Fruit fly (Drosophila melanogaster) whole organism, embryonic: ENCODE data around the gene TTLL5.

ENCODE experiments used
- BEAF-32 ChIP-seq: fragments of 200-800 bp; sonication (Bioruptor generic); optimal IDR thresholded peaks from 3 replicates; lab custom pipeline; 2017; ENCODE audit warnings: missing biosample characterization, missing genetic modification characterization, mild to moderate bottlenecking, moderate library complexity, missing genetic modification reagents
- CG10462 ChIP-seq: fragments of 200-800 bp; sonication (Bioruptor generic); optimal IDR thresholded peaks from 2 replicates; lab custom pipeline; 2016; ENCODE audit warnings: missing biosample characterization, missing genetic modification characterization
- CG12071 ChIP-seq: fragments of 200-800 bp; sonication (Bioruptor generic); optimal IDR thresholded peaks from 3 replicates; lab custom pipeline; 2018; ENCODE audit warnings: missing biosample characterization, mild to moderate bottlenecking, missing genetic modification characterization
- CG14050 ChIP-seq: fragments of 200-800 bp; sonication (Bioruptor generic); IDR thresholded peaks from 3 replicates; pipeline ENCODE4 v1.3.6; 2022; ENCODE audit warnings: missing biosample characterization, missing genetic modification characterization
- CG14860 ChIP-seq: fragments of 200-800 bp; sonication (Bioruptor generic); IDR thresholded peaks from 3 replicates; pipeline ENCODE4 v1.3.6; 2022; ENCODE audit warnings: missing biosample characterization, missing genetic modification characterization; ENCODE audit not compliant: partially characterized antibody
- CG1529 ChIP-seq: fragments of 200-800 bp; sonication (Bioruptor generic); optimal IDR thresholded peaks from 3 replicates; lab custom pipeline; 2018; ENCODE audit warnings: missing biosample characterization, missing genetic modification characterization
- CG17186 ChIP-seq: fragments of 200-800 bp; sonication (Bioruptor generic); optimal IDR thresholded peaks from 3 replicates; lab custom pipeline; 2017; ENCODE audit warnings: missing biosample characterization, missing genetic modification reagents, missing genetic modification characterization
- CG2889 ChIP-seq: fragments of 200-800 bp; sonication (Bioruptor generic); IDR thresholded peaks from 3 replicates; pipeline ENCODE4 v1.3.6; 2022; ENCODE audit warnings: missing biosample characterization, missing genetic modification characterization
- CG3065 ChIP-seq: fragments of 200-800 bp; sonication (Bioruptor generic); optimal IDR thresholded peaks from 2 replicates; lab custom pipeline; 2016; ENCODE audit warnings: missing biosample characterization, missing genetic modification characterization
- CG31224 ChIP-seq: fragments of 200-800 bp; sonication (Bioruptor generic); IDR thresholded peaks from 2 replicates; pipeline ENCODE4 v1.3.6; 2022; ENCODE audit warnings: missing biosample characterization, missing genetic modification characterization
- CG31441 ChIP-seq: fragments of 200-800 bp; sonication (Bioruptor generic); IDR thresholded peaks from 2 replicates; pipeline ENCODE4 v1.3.6; 2022; ENCODE audit warnings: missing biosample characterization, missing genetic modification characterization
- CG33213 ChIP-seq: fragments of 200-800 bp; sonication (Bioruptor generic); optimal IDR thresholded peaks from 3 replicates; lab custom pipeline; 2016; ENCODE audit warnings: missing biosample characterization, missing genetic modification characterization
- CG43689 ChIP-seq: fragments of 200-800 bp; sonication (Bioruptor generic); IDR thresholded peaks from 2 replicates; pipeline ENCODE4 v1.3.6; 2022; ENCODE audit warnings: missing biosample characterization, missing genetic modification characterization
- CG7271 ChIP-seq: fragments of 200-800 bp; sonication (Bioruptor generic); optimal IDR thresholded peaks from 2 replicates; lab custom pipeline; 2018; ENCODE audit warnings: missing biosample characterization, mild to moderate bottlenecking, missing genetic modification characterization, moderate library complexity
- CG7556 ChIP-seq: fragments of 200-800 bp; sonication (Bioruptor generic); optimal IDR thresholded peaks from 2 replicates; lab custom pipeline; 2017; ENCODE audit warnings: missing biosample characterization, mild to moderate bottlenecking, missing genetic modification characterization
- CG7963 ChIP-seq: fragments of 200-800 bp; sonication (Bioruptor generic); IDR thresholded peaks from 3 replicates; pipeline ENCODE4 v1.3.6; 2022; ENCODE audit warnings: missing biosample characterization, missing genetic modification characterization; ENCODE audit not compliant: partially characterized antibody
- CG9215 ChIP-seq: fragments of 200-800 bp; sonication (Bioruptor generic); IDR thresholded peaks from 2 replicates; pipeline ENCODE4 v1.3.6; 2022; ENCODE audit warnings: missing biosample characterization, missing genetic modification characterization
- CG9727 ChIP-seq: fragments of 200-800 bp; sonication (Bioruptor generic); optimal IDR thresholded peaks from 3 replicates; lab custom pipeline; 2017; ENCODE audit warnings: missing biosample characterization, mild to moderate bottlenecking, missing genetic modification characterization
- CG9817 ChIP-seq: fragments of 200-800 bp; sonication (Bioruptor generic); optimal IDR thresholded peaks from 2 replicates; lab custom pipeline; 2018; ENCODE audit warnings: missing biosample characterization, mild to moderate bottlenecking, missing genetic modification characterization, moderate library complexity
- CHES-1-like ChIP-seq: fragments of 200-800 bp; sonication (Bioruptor generic); optimal IDR thresholded peaks from 2 replicates; lab custom pipeline; 2016; ENCODE audit warnings: missing biosample characterization, missing genetic modification characterization
- Elba2 ChIP-seq: fragments of 200-800 bp; sonication (Bioruptor generic); optimal IDR thresholded peaks from 3 replicates; lab custom pipeline; 2016; ENCODE audit warnings: missing biosample characterization, missing genetic modification characterization
- Ets97D ChIP-seq: fragments of 200-800 bp; sonication (Bioruptor generic); optimal IDR thresholded peaks from 3 replicates; lab custom pipeline; 2016; ENCODE audit warnings: missing biosample characterization, missing genetic modification characterization
- Gsc ChIP-seq: fragments of 200-800 bp; sonication (Bioruptor generic); IDR thresholded peaks from 2 replicates; pipeline ENCODE4 v1.3.6; 2022; ENCODE audit warnings: missing biosample characterization, missing genetic modification characterization
- Gug ChIP-seq: fragments of 200-800 bp; sonication (Bioruptor generic); IDR thresholded peaks from 4 replicates; pipeline ENCODE4 v1.3.6; 2022; ENCODE audit warnings: missing biosample characterization, missing genetic modification characterization
- HmgZ ChIP-seq: fragments of 200-800 bp; sonication (Bioruptor generic); optimal IDR thresholded peaks from 2 replicates; lab custom pipeline; 2018; ENCODE audit warnings: missing biosample characterization, mild to moderate bottlenecking, missing genetic modification characterization
- Hr78 ChIP-seq, 2 experiments: fragments of 200-800 bp in 1 of 2; fragments of >200 bp in 1 of 2; sonication (Bioruptor generic) in 1 of 2; optimal IDR thresholded peaks; 2 replicates each; lab custom pipeline; 2017 to 2019; ENCODE audit warnings: missing biosample characterization in 2 of 2, missing genetic modification characterization in 2 of 2, mild to moderate bottlenecking in 1 of 2, moderate library complexity in 1 of 2
- Hsf ChIP-seq: fragments of 200-800 bp; sonication (Bioruptor generic); optimal IDR thresholded peaks from 3 replicates; lab custom pipeline; 2016; ENCODE audit warnings: missing biosample characterization, missing genetic modification characterization
- MESR4 ChIP-seq: fragments of 200-800 bp; sonication (Bioruptor generic); optimal IDR thresholded peaks from 2 replicates; lab custom pipeline; 2018; ENCODE audit warnings: missing biosample characterization, mild to moderate bottlenecking, missing genetic modification characterization, moderate library complexity
- Med ChIP-seq: fragments of 200-800 bp; sonication (Bioruptor generic); peaks from one replicate; lab custom pipeline; 2016; ENCODE audit warnings: missing biosample characterization, missing genetic modification characterization, mild to moderate bottlenecking, inconsistent platforms, moderate library complexity
- Meics ChIP-seq: fragments of 200-800 bp; sonication (Bioruptor generic); optimal IDR thresholded peaks from 2 replicates; lab custom pipeline; 2017; ENCODE audit warnings: missing biosample characterization, mild to moderate bottlenecking, missing genetic modification characterization
- Nf-YA ChIP-seq: fragments of 200-800 bp; sonication (Bioruptor generic); IDR thresholded peaks from 2 replicates; pipeline ENCODE4 v1.3.6; 2022; ENCODE audit warnings: missing biosample characterization, missing genetic modification characterization
- Oli ChIP-seq: fragments of 200-800 bp; sonication (Bioruptor generic); optimal IDR thresholded peaks from 2 replicates; lab custom pipeline; 2018; ENCODE audit warnings: missing biosample characterization, mild to moderate bottlenecking, missing genetic modification characterization, moderate library complexity
- ab ChIP-seq: fragments of 200-800 bp; sonication (Bioruptor generic); optimal IDR thresholded peaks from 2 replicates; lab custom pipeline; 2016; ENCODE audit warnings: missing biosample characterization, missing genetic modification characterization
- al ChIP-seq: fragments of 200-800 bp; sonication (Bioruptor generic); IDR thresholded peaks from 2 replicates; pipeline ENCODE4 v1.3.6; 2022; ENCODE audit warnings: missing biosample characterization, missing genetic modification characterization
- ash1 ChIP-seq: fragments of 200-800 bp; sonication (Bioruptor generic); optimal IDR thresholded peaks from 2 replicates; lab custom pipeline; 2018; ENCODE audit warnings: missing biosample characterization, mild to moderate bottlenecking, missing genetic modification characterization
- btn ChIP-seq: fragments of 200-800 bp; sonication (Bioruptor generic); optimal IDR thresholded peaks from 2 replicates; lab custom pipeline; 2016; ENCODE audit warnings: missing biosample characterization, missing genetic modification characterization
- dan ChIP-seq: fragments of 200-800 bp; sonication (Bioruptor generic); IDR thresholded peaks from 2 replicates; pipeline ENCODE4 v1.3.6; 2022; ENCODE audit warnings: missing biosample characterization, missing genetic modification characterization
- gem ChIP-seq: fragments of 200-800 bp; sonication (Bioruptor generic); optimal IDR thresholded peaks from 2 replicates; lab custom pipeline; 2019; ENCODE audit warnings: missing biosample characterization, mild to moderate bottlenecking, missing genetic modification characterization, moderate library complexity
- her ChIP-seq: fragments of 200-800 bp; sonication (Bioruptor generic); optimal IDR thresholded peaks from 2 replicates; lab custom pipeline; 2016; ENCODE audit warnings: missing biosample characterization, missing genetic modification characterization
- ind ChIP-seq: fragments of 200-800 bp; sonication (Bioruptor generic); optimal IDR thresholded peaks from 3 replicates; lab custom pipeline; 2016; ENCODE audit warnings: missing biosample characterization, missing genetic modification characterization
- lab ChIP-seq: fragments of 200-800 bp; sonication (Bioruptor generic); optimal IDR thresholded peaks from 3 replicates; lab custom pipeline; 2017; ENCODE audit warnings: missing biosample characterization, missing genetic modification characterization, mild to moderate bottlenecking, moderate library complexity, missing genetic modification reagents
- lola ChIP-seq, 3 experiments: fragments of >200 bp in 2 of 3; fragments of 200-800 bp in 1 of 3; sonication (Bioruptor generic) in 1 of 3; optimal IDR thresholded peaks; 2 replicates each; lab custom pipeline; 2017 to 2019; ENCODE audit warnings: missing biosample characterization in 3 of 3, missing genetic modification characterization in 3 of 3, mild to moderate bottlenecking in 1 of 3, moderate library complexity in 1 of 3
- luna ChIP-seq: fragments of 200-800 bp; sonication (Bioruptor generic); optimal IDR thresholded peaks from 2 replicates; lab custom pipeline; 2016; ENCODE audit warnings: missing biosample characterization, missing genetic modification characterization
- pan ChIP-seq, 4 experiments: fragments of >200 bp in 3 of 4; fragments of 200-800 bp in 1 of 4; sonication (Bioruptor generic) in 1 of 4; optimal IDR thresholded peaks in 3 of 4; IDR thresholded peaks in 1 of 4; 2 replicates each; pipeline versions ENCODE4 v1.3.6 to Lab custom; 2017 to 2022; ENCODE audit warnings: missing biosample characterization in 2 of 4, missing genetic modification characterization in 2 of 4, mixed read lengths in 1 of 4
- rib ChIP-seq: fragments of 200-800 bp; sonication (Bioruptor generic); IDR thresholded peaks from 2 replicates; pipeline ENCODE4 v1.3.6; 2022; ENCODE audit warnings: missing biosample characterization, missing genetic modification characterization
- unc-4 ChIP-seq: fragments of 200-800 bp; sonication (Bioruptor generic); IDR thresholded peaks from 2 replicates; pipeline ENCODE4 v1.3.6; 2022; ENCODE audit warnings: missing biosample characterization, missing genetic modification characterization; ENCODE audit not compliant: partially characterized antibody
- wek ChIP-seq: fragments of 200-800 bp; sonication (Bioruptor generic); optimal IDR thresholded peaks from 3 replicates; lab custom pipeline; 2018; ENCODE audit warnings: missing biosample characterization, mild to moderate bottlenecking, missing genetic modification characterization, moderate library complexity
- zen2 ChIP-seq: fragments of 200-800 bp; sonication (Bioruptor generic); IDR thresholded peaks from 3 replicates; pipeline ENCODE4 v1.3.6; 2022; ENCODE audit warnings: missing biosample characterization, missing genetic modification characterization; ENCODE audit not compliant: partially characterized antibody

TTLL5 gene

dm6 chr3R:25168259-25168972, 45.7 kb upstream of the TTLL5 start (continued):
- 0 out of 2 replicates have a peak, but pooled peaks have one; percentile 4 for TF ChIP-seq al (GFP tag; lab: Robert Waterston, UW)
- no peak for TF ChIP-seq CG14860 (GFP tag; lab: Robert Waterston, UW)
- TF ChIP-seq CG2889 = no peak
- TF ChIP-seq Med = peak; percentile 46
- no peak for TF ChIP-seq CG3065 (GFP tag; lab: Kevin White, UChicago)
- no peak for TF ChIP-seq CG14050 (GFP tag; lab: Robert Waterston, UW)
- no peak for TF ChIP-seq CHES-1-like (GFP tag; lab: Kevin White, UChicago)
- TF ChIP-seq lab (GFP tag; lab: Kevin White, UChicago) = peak; percentile 38
- TF ChIP-seq Elba2 (GFP tag; lab: Kevin White, UChicago) = no peak
- peak; percentile 5 for TF ChIP-seq CG1529 (GFP tag; lab: Kevin White, UChicago)
- 0 out of 2 replicates have a peak, but pooled peaks have one; percentile 28 for TF ChIP-seq CG31224 (GFP tag; lab: Robert Waterston, UW)
- TF ChIP-seq btn = no peak
- TF ChIP-seq CG7271 (tag; lab: Kevin White, UChicago) = no peak
- no peak for TF ChIP-seq CG12071 (GFP tag; lab: Kevin White, UChicago)
- TF ChIP-seq Meics (GFP tag; lab: Kevin White, UChicago) = peak; percentile 73
- no peak for TF ChIP-seq Ets97D
- TF ChIP-seq Hsf (GFP tag; lab: Kevin White, UChicago) = peak; percentile 31
- TF ChIP-seq wek (GFP tag; lab: Kevin White, UChicago) = no peak
- TF ChIP-seq zen2 = no peak
- TF ChIP-seq Gsc (GFP tag; lab: Robert Waterston, UW) = no peak
- peak in 1 of 3 experiments; percentile 45 for TF ChIP-seq lola (GFP tag; optimal IDR thresholded peaks at IDR 0.05; lab: Kevin White, UChicago)
- TF ChIP-seq rib (GFP tag; lab: Robert Waterston, UW) = no peak
- TF ChIP-seq CG7556 (GFP tag; lab: Kevin White, UChicago) = peak; percentile 76
- no peak for TF ChIP-seq ash1 (GFP tag; lab: Kevin White, UChicago)
- TF ChIP-seq Hr78 (GFP tag; optimal IDR thresholded peaks at IDR 0.05; lab: Kevin White, UChicago) = no peak
- no peak for TF ChIP-seq ab (GFP tag; lab: Kevin White, UChicago)
- TF ChIP-seq CG7963 (GFP tag; lab: Robert Waterston, UW) = no peak
- TF ChIP-seq MESR4 (GFP tag; lab: Kevin White, UChicago) = no peak
- TF ChIP-seq ind (GFP tag; lab: Kevin White, UChicago) = peak; percentile 32
- peak; percentile 51 for TF ChIP-seq CG9727 (GFP tag; lab: Kevin White, UChicago)
- no peak for TF ChIP-seq pan (optimal IDR thresholded peaks at IDR 0.05; lab: Kevin White, UChicago)
- no peak for TF ChIP-seq pan (GFP tag; optimal IDR thresholded peaks at IDR 0.05 in 1 of 2, IDR thresholded peaks at IDR 0.05 in 1 of 2)
- TF ChIP-seq luna = no peak
- no peak for TF ChIP-seq CG10462
- no peak; the same call in 1 of the 2 replicates for TF ChIP-seq dan (GFP tag; lab: Robert Waterston, UW)
- TF ChIP-seq her (GFP tag; lab: Kevin White, UChicago) = no peak
- no peak; the same call in 3 of the 4 replicates for TF ChIP-seq Gug (GFP tag; lab: Robert Waterston, UW)
- TF ChIP-seq unc-4 = no peak
- no peak for TF ChIP-seq CG33213 (GFP tag; lab: Kevin White, UChicago)
- TF ChIP-seq gem (tag; lab: Kevin White, UChicago) = peak; percentile 69
- TF ChIP-seq HmgZ (tag; lab: Kevin White, UChicago) = no peak
- TF ChIP-seq BEAF-32 (GFP tag; lab: Kevin White, UChicago) = no peak
- no peak for TF ChIP-seq CG17186 (GFP tag; lab: Kevin White, UChicago)
- peak; percentile 50 for TF ChIP-seq CG9215 (GFP tag; lab: Robert Waterston, UW)
- peak; percentile 45 for TF ChIP-seq Oli (tag; lab: Kevin White, UChicago)
- TF ChIP-seq CG43689 = no peak
- peak; percentile 51; the same call in 1 of the 2 replicates for TF ChIP-seq CG31441 (GFP tag; lab: Robert Waterston, UW)
- TF ChIP-seq CG9817 (tag; lab: Kevin White, UChicago) = peak; percentile 5
- TF ChIP-seq Nf-YA (GFP tag; lab: Robert Waterston, UW) = no peak
